Worm (Caenorhabditis elegans) whole organism, L3 larva: Measurements from ENCODE around the gene pan-1.

ENCODE experiments used
- ceh-16 ChIP-seq: sonication (generic microtip); optimal IDR thresholded peaks from 2 replicates; lab custom pipeline; 2017; ENCODE audit warnings: missing biosample characterization, missing genetic modification characterization
- daf-12 ChIP-seq: fragments of 150-350 bp; optimal IDR thresholded peaks from 2 replicates; lab custom pipeline; 2014; ENCODE audit warnings: missing biosample characterization, missing genetic modification reagents, missing genetic modification characterization
- egl-5 ChIP-seq: fragments of 150-350 bp; optimal IDR thresholded peaks from 2 replicates; lab custom pipeline; 2017; ENCODE audit warnings: missing biosample characterization, missing genetic modification reagents, missing genetic modification characterization, inconsistent platforms
- elt-1 ChIP-seq: fragments of 150-350 bp; optimal IDR thresholded peaks from 2 replicates; lab custom pipeline; 2014; ENCODE audit warnings: missing biosample characterization, missing genetic modification characterization
- fos-1 ChIP-seq: fragments of 150-350 bp; optimal IDR thresholded peaks from 2 replicates; lab custom pipeline; 2014; ENCODE audit warnings: missing biosample characterization, missing genetic modification characterization
- mdl-1 ChIP-seq: fragments of 150-350 bp; optimal IDR thresholded peaks from 2 replicates; lab custom pipeline; 2014; ENCODE audit warnings: missing biosample characterization, missing genetic modification characterization
- nhr-11 ChIP-seq: fragments of 150-350 bp; optimal IDR thresholded peaks from 2 replicates; lab custom pipeline; 2014; ENCODE audit warnings: missing biosample characterization, missing genetic modification characterization
- nhr-23 ChIP-seq: fragments of 150-350 bp; optimal IDR thresholded peaks from 2 replicates; lab custom pipeline; 2014; ENCODE audit warnings: missing biosample characterization, missing genetic modification reagents, missing genetic modification characterization
- nhr-25 ChIP-seq: sonication (generic microtip); optimal IDR thresholded peaks from 2 replicates; lab custom pipeline; 2017; ENCODE audit warnings: missing biosample characterization, missing genetic modification characterization
- nhr-76 ChIP-seq: fragments of 150-350 bp; sonication (generic microtip); optimal IDR thresholded peaks from 5 replicates; lab custom pipeline; 2014; ENCODE audit warnings: missing biosample characterization, missing genetic modification characterization
- pha-4 ChIP-seq: fragments of 150-350 bp; optimal IDR thresholded peaks from 2 replicates; lab custom pipeline; 2014; ENCODE audit warnings: missing biosample characterization, missing genetic modification reagents, missing genetic modification characterization
- skn-1 ChIP-seq: fragments of 150-350 bp; optimal IDR thresholded peaks from 2 replicates; lab custom pipeline; 2014; ENCODE audit warnings: missing biosample characterization, missing genetic modification characterization
- snpc-4 ChIP-seq: fragments of 150-350 bp; optimal IDR thresholded peaks from 2 replicates; lab custom pipeline; 2014; ENCODE audit warnings: missing biosample characterization, missing genetic modification characterization
- unc-62 ChIP-seq: fragments of 150-350 bp; sonication (generic microtip); optimal IDR thresholded peaks from 4 replicates; lab custom pipeline; 2014; ENCODE audit warnings: missing biosample characterization, missing genetic modification reagents, missing genetic modification characterization

ce11 chrIII:4524071-4524470 lies 38.5 kb upstream of the pan-1 start:
- no peak for TF ChIP-seq ceh-16 (tag; lab: Kevin White, UChicago)
- TF ChIP-seq nhr-23: no peak
- TF ChIP-seq mdl-1 (tag; lab: Kevin White, UChicago): no peak
- TF ChIP-seq skn-1 (tag; lab: Kevin White, UChicago): no peak
- no peak for TF ChIP-seq elt-1 (tag; lab: Kevin White, UChicago)
- no peak for TF ChIP-seq fos-1 (tag; lab: Kevin White, UChicago)
- TF ChIP-seq pha-4 (tag; lab: Kevin White, UChicago): no peak
- TF ChIP-seq snpc-4 (tag; lab: Kevin White, UChicago): no peak
- TF ChIP-seq egl-5 (tag; lab: Kevin White, UChicago): no peak
- TF ChIP-seq nhr-25 (tag; lab: Kevin White, UChicago): no peak
- TF ChIP-seq nhr-11 (tag; lab: Kevin White, UChicago): no peak
- TF ChIP-seq unc-62 (GFP tag; lab: Kevin White, UChicago): no peak
- TF ChIP-seq daf-12 (tag; lab: Kevin White, UChicago): no peak
- no peak for TF ChIP-seq nhr-76 (tag; lab: Kevin White, UChicago)
